Worm (Caenorhabditis elegans) whole organism, L4/young adult: ENCODE results near the gene taf-8.

Experiments used
- W03F9.2 ChIP-seq: fragments of 150-350 bp; optimal IDR thresholded peaks from 2 replicates; lab custom pipeline; 2014; ENCODE audit warnings: missing biosample characterization, missing genetic modification characterization
- dao-5 ChIP-seq: sonication (generic microtip); optimal IDR thresholded peaks from 2 replicates; lab custom pipeline; 2016; ENCODE audit warnings: missing genotype, missing genetic modification characterization, moderate library complexity, missing compliant biosample characterization
- him-1 ChIP-seq: sonication (generic microtip); optimal IDR thresholded peaks from 2 replicates; lab custom pipeline; 2016; ENCODE audit warnings: missing genotype, missing genetic modification reagents, missing genetic modification characterization, missing compliant biosample characterization

taf-8 gene

ce11 chrII:9649191-9649590, 19.9 kb upstream of the taf-8 start, which contains the start of gene ZK1307.9:
ZK1307.9 (plus strand) TSS chrII:9649491.
- TF ChIP-seq W03F9.2 (tag; lab: Kevin White, UChicago), result no peak
- TF ChIP-seq him-1 (tag; lab: Kevin White, UChicago), result no peak
- no peak for TF ChIP-seq dao-5

DNA sequence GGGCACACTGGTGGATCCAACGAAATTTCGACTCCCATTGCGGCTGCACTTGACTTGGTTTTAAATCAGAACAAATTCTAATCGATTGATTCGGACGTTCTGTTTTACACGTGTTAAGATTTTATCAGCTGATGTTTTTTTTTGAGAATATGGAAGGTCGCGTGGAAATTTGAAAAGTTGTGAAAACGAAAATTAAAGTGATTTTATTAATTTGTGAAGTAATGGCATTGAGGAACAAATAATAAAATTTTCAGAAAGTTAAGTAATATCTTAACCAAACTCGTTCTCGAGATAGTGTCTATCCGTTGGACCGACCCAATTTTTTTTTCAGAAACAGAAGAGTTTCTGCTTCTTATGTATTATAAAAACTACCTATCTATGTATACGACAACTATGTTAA, 17.4 kb upstream of the taf-8 start, which contains the start of gene ZK1307.4:
Gene ZK1307.4 (minus strand): TSS at position 101 of the 400 bp plus-strand sequence.
- no peak for TF ChIP-seq him-1 (tag; lab: Kevin White, UChicago)
- no peak for TF ChIP-seq dao-5
- no peak for TF ChIP-seq W03F9.2 (tag; lab: Kevin White, UChicago)

DNA sequence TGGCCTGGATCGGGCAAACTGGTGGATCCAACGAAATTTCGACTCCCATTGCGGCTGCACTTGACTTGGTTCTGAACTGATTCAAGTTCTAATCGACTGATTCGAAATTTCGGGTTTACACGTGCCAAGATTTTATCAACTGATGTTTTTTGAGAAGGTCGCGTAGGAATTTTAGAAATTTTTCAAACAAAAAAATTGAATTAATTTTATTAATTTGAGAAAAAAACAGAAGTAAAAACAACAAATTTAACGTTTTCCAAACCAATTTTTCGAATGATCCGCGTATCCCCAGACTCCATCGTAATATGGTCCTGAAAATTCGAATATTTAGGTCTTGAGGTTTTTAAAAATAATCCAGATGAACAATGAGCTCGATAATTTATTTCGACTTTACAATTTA, 16.2 kb upstream of the taf-8 start, which contains the start of gene ZK1307.3:
Gene ZK1307.3 (minus strand): TSS at position 101 of the 400 bp plus-strand sequence.
- no peak for TF ChIP-seq dao-5
- no peak for TF ChIP-seq W03F9.2 (tag; lab: Kevin White, UChicago)
- no peak for TF ChIP-seq him-1 (tag; lab: Kevin White, UChicago)

DNA sequence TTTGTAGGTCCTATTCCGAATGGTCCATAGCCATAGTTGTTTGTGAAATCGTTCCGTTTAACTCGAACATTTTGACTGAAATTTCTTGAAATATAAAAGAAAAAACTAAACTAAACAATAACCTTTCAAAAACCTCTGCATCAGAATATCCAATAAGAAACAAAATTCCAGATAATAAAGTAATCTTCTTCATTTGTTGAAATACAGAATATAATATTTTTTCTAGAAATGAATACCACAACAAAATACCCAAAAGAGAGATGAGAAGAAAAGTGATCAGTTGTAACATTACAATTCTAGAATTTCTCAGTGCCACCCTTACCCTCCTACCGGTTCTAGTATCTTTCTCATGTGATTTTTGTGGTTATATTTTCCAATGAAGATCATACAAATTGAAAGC, 15.4 kb upstream of the taf-8 start, which contains the start of gene ZK1307.2:
Gene ZK1307.2 (minus strand): TSS at position 274 of the 400 bp plus-strand sequence.
- TF ChIP-seq dao-5 (no peak), W03F9.2 (tag; lab: Kevin White, UChicago) (no peak), him-1 (tag; lab: Kevin White, UChicago) (no peak)

ce11 chrII:9655530-9656139, 13.5 kb upstream of the taf-8 start, which contains the start of gene ZK1307.1:
ZK1307.1 (minus strand) TSS chrII:9655580.
- TF ChIP-seq dao-5 (no peak), W03F9.2 (tag; lab: Kevin White, UChicago) (no peak), him-1 (tag; lab: Kevin White, UChicago) (no peak)

DNA sequence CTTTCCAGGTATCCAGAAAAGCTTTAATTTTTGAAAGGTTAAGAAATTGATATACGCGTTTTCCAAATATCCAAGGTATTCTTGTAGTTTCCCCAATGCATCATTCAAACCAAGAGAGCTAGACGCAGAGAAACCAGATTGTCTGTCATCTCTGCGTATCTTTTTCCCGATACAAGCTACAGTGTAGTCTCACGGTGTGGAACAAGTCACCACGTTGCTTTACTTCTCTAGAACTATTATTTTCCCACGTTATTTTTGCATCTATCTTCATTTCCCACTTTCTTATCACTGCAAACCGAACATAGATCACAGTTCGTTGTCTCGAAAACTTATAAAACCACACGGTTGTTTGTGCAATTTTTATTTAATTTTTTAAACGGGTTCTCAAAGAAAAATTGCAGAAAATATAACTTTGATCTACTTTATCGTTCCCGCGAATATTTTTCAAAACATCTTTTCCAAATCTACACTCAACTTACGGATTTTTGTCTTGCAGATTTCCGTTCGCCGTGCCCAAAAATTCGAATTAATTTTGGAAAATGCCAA, 12.8 kb upstream of the taf-8 start, which contains the start of gene gstk-1:
Gene gstk-1 (plus strand): TSS at position 496 of the 546 bp plus-strand sequence.
- TF ChIP-seq W03F9.2 (tag; lab: Kevin White, UChicago) (no peak), dao-5 (no peak), him-1 (tag; lab: Kevin White, UChicago) (no peak)

- no peak for TF ChIP-seq dao-5
- TF ChIP-seq W03F9.2 (tag; lab: Kevin White, UChicago), result no peak
- no peak for TF ChIP-seq him-1 (tag; lab: Kevin White, UChicago)
These were observed 10.2 kb upstream of the taf-8 start, which contains the start of gene ZK1320.2 for ce11 chrII:9658915-9659314. ZK1320.2 (minus strand) TSS chrII:9659002.

ce11 chrII:9660379-9660778, 8.7 kb upstream of the taf-8 start, which contains the start of gene ZK1320.3:
ZK1320.3 (minus strand) TSS chrII:9660419.
- TF ChIP-seq dao-5 (no peak), him-1 (tag; lab: Kevin White, UChicago) (no peak), W03F9.2 (tag; lab: Kevin White, UChicago) (no peak)

DNA sequence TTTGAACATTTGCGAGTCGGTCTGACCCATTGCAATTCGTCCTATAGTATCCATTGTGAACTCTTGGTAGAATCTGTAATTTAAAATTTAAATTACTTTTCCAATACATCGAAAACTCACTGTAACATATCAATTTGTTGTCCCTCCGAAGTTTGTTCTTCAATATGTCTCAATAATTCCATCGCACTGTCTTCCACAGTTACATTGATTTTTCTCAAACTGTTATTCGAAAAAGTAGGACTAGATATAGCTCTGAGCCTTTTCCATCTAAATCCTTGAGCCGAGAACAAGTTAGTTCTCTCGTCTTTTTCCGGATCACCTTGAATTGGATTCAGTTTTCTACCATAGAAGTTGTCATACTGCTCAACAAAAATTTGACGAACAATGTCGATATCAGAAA, 7.0 kb upstream of the taf-8 start:
- no peak for TF ChIP-seq him-1 (tag; lab: Kevin White, UChicago)
- TF ChIP-seq dao-5, result no peak
- no peak for TF ChIP-seq W03F9.2 (tag; lab: Kevin White, UChicago)

DNA sequence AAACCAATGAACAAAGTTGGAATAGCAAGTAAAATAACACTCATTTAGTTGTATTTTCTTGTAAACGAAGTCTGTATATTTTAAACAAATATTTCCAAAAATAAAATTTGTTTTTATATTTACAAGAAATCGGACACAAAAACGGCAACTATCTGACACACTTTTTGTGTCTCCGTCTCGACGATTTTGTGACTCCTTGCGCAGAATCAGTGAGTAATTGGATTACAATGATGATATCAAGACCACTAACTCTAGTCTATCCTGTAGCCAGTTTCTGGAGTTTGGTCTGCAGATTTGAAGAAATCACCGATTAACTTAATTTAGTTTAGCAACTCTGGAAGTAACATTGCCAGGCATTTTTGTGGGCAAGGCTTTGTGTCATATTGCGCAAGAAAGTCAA, 6.3 kb upstream of the taf-8 start, which contains the start of gene cyp-13A10:
Gene cyp-13A10 (minus strand): TSS at position 88 of the 400 bp plus-strand sequence.
- TF ChIP-seq W03F9.2 (tag; lab: Kevin White, UChicago) (no peak), dao-5 (no peak), him-1 (tag; lab: Kevin White, UChicago) (no peak)

DNA sequence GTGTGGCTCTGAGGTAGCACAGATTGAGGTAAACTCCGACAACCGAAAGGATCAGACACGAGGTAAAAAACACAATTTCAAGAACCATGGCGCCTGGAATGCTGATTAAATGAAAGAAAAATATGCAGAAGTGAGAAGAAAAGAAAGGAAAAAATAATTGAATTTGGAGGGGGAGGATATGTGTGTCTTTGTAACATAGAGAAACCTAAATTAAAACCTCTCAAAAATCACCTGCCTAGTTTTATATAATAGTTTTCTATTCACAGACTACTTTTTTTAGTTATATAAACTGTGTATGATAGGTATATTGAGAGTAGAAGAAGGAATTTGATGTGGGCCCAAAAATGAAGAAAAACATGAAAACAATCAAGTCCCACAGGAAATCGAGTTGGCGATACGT, 3.5 kb upstream of the taf-8 start, which contains the start of gene ZK1320.5:
Gene ZK1320.5 (minus strand): TSS at position 101 of the 400 bp plus-strand sequence.
- TF ChIP-seq dao-5 (no peak), W03F9.2 (tag; lab: Kevin White, UChicago) (no peak), him-1 (tag; lab: Kevin White, UChicago) (no peak)

ce11 chrII:9667382-9667781, 1.7 kb upstream of the taf-8 start, which contains the start of gene ZK1320.11:
ZK1320.11 (plus strand) TSS chrII:9667624.
- no peak for TF ChIP-seq dao-5
- TF ChIP-seq W03F9.2 (tag; lab: Kevin White, UChicago), result no peak
- TF ChIP-seq him-1 (tag; lab: Kevin White, UChicago), result no peak

DNA sequence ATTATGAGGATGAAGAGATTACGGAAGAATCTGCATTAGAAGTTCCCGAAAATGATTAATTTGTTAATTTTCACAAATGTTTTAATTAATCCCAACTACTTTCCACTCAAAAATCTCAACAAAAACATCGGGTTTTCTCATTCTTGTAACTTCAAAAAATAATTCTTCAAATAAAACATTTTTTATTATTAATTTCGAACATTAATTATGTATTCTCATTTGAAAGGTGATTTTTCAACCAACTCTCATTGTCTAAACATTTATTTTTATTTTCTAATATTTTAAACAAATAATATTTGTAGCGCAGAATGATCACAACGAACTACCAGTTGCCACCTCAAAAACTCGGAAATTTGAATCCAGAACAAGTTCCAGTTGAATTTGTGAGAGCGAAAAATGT, 2.2 kb downstream of the taf-8 start, which contains the start of gene ZK1320.7:
Gene ZK1320.7 (plus strand): TSS at position 301 of the 400 bp plus-strand sequence.
- TF ChIP-seq him-1 (tag; lab: Kevin White, UChicago), result no peak
- no peak for TF ChIP-seq dao-5
- no peak for TF ChIP-seq W03F9.2 (tag; lab: Kevin White, UChicago)

- TF ChIP-seq W03F9.2 (tag; lab: Kevin White, UChicago) (no peak), dao-5 (no peak), him-1 (tag; lab: Kevin White, UChicago) (no peak)
These were observed 5.6 kb downstream of the taf-8 start, which contains the start of gene arc-1 for ce11 chrII:9674678-9675077. arc-1 (plus strand) TSS chrII:9674978.
